Worm (Caenorhabditis elegans) whole organism, young adult: ENCODE measurements around the gene pfd-5.

Source experiments
- B0035.1 ChIP-seq: sonication (generic microtip); optimal IDR thresholded peaks from 2 replicates; lab custom pipeline; 2016; ENCODE audit warnings: missing genetic modification characterization, mild to moderate bottlenecking, missing compliant biosample characterization, missing genotype, missing genetic modification reagents
- B0261.1 ChIP-seq: sonication (generic microtip); optimal IDR thresholded peaks from 2 replicates; lab custom pipeline; 2016; ENCODE audit warnings: mild to moderate bottlenecking, missing genetic modification characterization, moderate library complexity, missing compliant biosample characterization
- D2030.7 ChIP-seq: fragments of 200-800 bp; sonication (Bioruptor generic); IDR thresholded peaks from 2 replicates; pipeline ENCODE4 v1.3.6; 2022; ENCODE audit warnings: missing genetic modification reagents, missing genetic modification characterization, missing compliant biosample characterization
- F10E7.11 ChIP-seq: sonication (generic microtip); optimal IDR thresholded peaks from 2 replicates; lab custom pipeline; 2017; ENCODE audit warnings: mild to moderate bottlenecking, missing genetic modification characterization, moderate library complexity, missing compliant biosample characterization
- F33H1.4 ChIP-seq: fragments of 200-800 bp; sonication (Bioruptor generic); IDR thresholded peaks from 2 replicates; pipeline ENCODE4 v1.3.6; 2022; ENCODE audit warnings: missing genetic modification reagents, missing genetic modification characterization, missing compliant biosample characterization
- F37B4.10 ChIP-seq: fragments of 200-800 bp; sonication (Bioruptor generic); IDR thresholded peaks from 2 replicates; pipeline ENCODE4 v1.3.6; 2022; ENCODE audit warnings: missing genetic modification characterization, missing compliant biosample characterization
- F49E8.2 ChIP-seq: sonication (generic microtip); optimal IDR thresholded peaks from 3 replicates; lab custom pipeline; 2017; ENCODE audit warnings: missing genetic modification characterization, mild to moderate bottlenecking, missing compliant biosample characterization, antibody characterized with exemption, moderate library complexity; ENCODE audit not compliant: insufficient read depth
- F52B5.7 ChIP-seq: sonication (generic microtip); optimal IDR thresholded peaks from 2 replicates; lab custom pipeline; 2016; ENCODE audit warnings: mild to moderate bottlenecking, missing genetic modification characterization, missing compliant biosample characterization
- F55B11.4 ChIP-seq: sonication (generic microtip); optimal IDR thresholded peaks from 2 replicates; lab custom pipeline; 2016; ENCODE audit warnings: missing compliant biosample characterization, missing genetic modification characterization, borderline replicate concordance; ENCODE audit not compliant: insufficient read depth
- F57A8.1 ChIP-seq: fragments of 200-800 bp; sonication (Bioruptor generic); optimal IDR thresholded peaks from 2 replicates; lab custom pipeline; 2018; ENCODE audit warnings: mild to moderate bottlenecking, missing genetic modification characterization, moderate library complexity, missing compliant biosample characterization
- T26A5.8 ChIP-seq: sonication (generic microtip); optimal IDR thresholded peaks from 2 replicates; lab custom pipeline; 2016; ENCODE audit warnings: missing genetic modification characterization, missing compliant biosample characterization
- Y95B8A.8 ChIP-seq: fragments of 200-800 bp; sonication (Bioruptor generic); IDR thresholded peaks from 2 replicates; pipeline ENCODE4 v1.3.6; 2022; ENCODE audit warnings: missing genetic modification reagents, missing genetic modification characterization, missing compliant biosample characterization
- ZK185.1 ChIP-seq: sonication (generic microtip); optimal IDR thresholded peaks from 2 replicates; lab custom pipeline; 2016; ENCODE audit warnings: mild to moderate bottlenecking, missing genetic modification characterization, missing compliant biosample characterization; ENCODE audit not compliant: poor library complexity, severe bottlenecking
- ama-1 ChIP-seq, 3 experiments: fragments of 150-350 bp in 1 of 3; sonication (generic microtip) in 2 of 3; optimal IDR thresholded peaks; 2 replicates each; lab custom pipeline; 2014 to 2018; ENCODE audit warnings: missing biosample characterization in 2 of 3, missing genetic modification characterization in 2 of 3, missing genetic modification reagents in 2 of 3
- aptf-2 ChIP-seq: fragments of 200-800 bp; sonication (Bioruptor generic); conservative IDR thresholded peaks from 2 replicates; pipeline ENCODE4 v1.3.6; 2022; ENCODE audit warnings: missing genetic modification reagents, missing genetic modification characterization, missing compliant biosample characterization
- aptf-3 ChIP-seq: fragments of 200-800 bp; sonication (Bioruptor generic); IDR thresholded peaks from 2 replicates; pipeline ENCODE4 v1.3.6; 2022; ENCODE audit warnings: missing genetic modification characterization, missing compliant biosample characterization
- bed-1 ChIP-seq: fragments of 200-800 bp; sonication (Bioruptor generic); IDR thresholded peaks from 2 replicates; pipeline ENCODE4 v1.3.6; 2022; ENCODE audit warnings: missing genetic modification reagents, missing genetic modification characterization, missing compliant biosample characterization
- cebp-1 ChIP-seq, 2 experiments: fragments of 200-800 bp in 1 of 2; sonication (Bioruptor generic) in 1 of 2; sonication (generic microtip) in 1 of 2; IDR thresholded peaks in 1 of 2; optimal IDR thresholded peaks in 1 of 2; 2 replicates each; pipeline versions ENCODE4 v1.3.6 to Lab custom; 2017 to 2022; ENCODE audit warnings: missing compliant biosample characterization in 2 of 2, missing genetic modification characterization in 2 of 2, mild to moderate bottlenecking in 1 of 2, missing genetic modification reagents in 1 of 2, moderate library complexity in 1 of 2
- cebp-2 ChIP-seq: fragments of 200-800 bp; sonication (Bioruptor generic); IDR thresholded peaks from 2 replicates; pipeline ENCODE4 v1.3.6; 2022; ENCODE audit warnings: missing genetic modification characterization, missing compliant biosample characterization
- ceh-40 ChIP-seq: fragments of 200-800 bp; sonication (Bioruptor generic); IDR thresholded peaks from 2 replicates; pipeline ENCODE4 v1.3.6; 2022; ENCODE audit warnings: missing genetic modification characterization, missing compliant biosample characterization
- gei-17 ChIP-seq: fragments of 200-800 bp; sonication (Bioruptor generic); optimal IDR thresholded peaks from 2 replicates; lab custom pipeline; 2018; ENCODE audit warnings: mild to moderate bottlenecking, missing genetic modification characterization, missing compliant biosample characterization
- him-1 ChIP-seq: sonication (generic microtip); optimal IDR thresholded peaks from 2 replicates; lab custom pipeline; 2016; ENCODE audit warnings: missing genotype, missing genetic modification reagents, missing genetic modification characterization, missing compliant biosample characterization
- hmg-1.2 ChIP-seq: fragments of 200-800 bp; sonication (Bioruptor generic); IDR thresholded peaks from 2 replicates; pipeline ENCODE4 v1.3.6; 2022; ENCODE audit warnings: missing genetic modification reagents, missing genetic modification characterization, missing compliant biosample characterization
- lin-26 ChIP-seq: fragments of 200-800 bp; sonication (Bioruptor generic); IDR thresholded peaks from 2 replicates; pipeline ENCODE4 v1.3.6; 2022; ENCODE audit warnings: missing genetic modification reagents, missing genetic modification characterization, missing compliant biosample characterization
- lin-35 ChIP-seq, 3 experiments: fragments of 150-350 bp in 2 of 3; sonication (generic microtip) in 1 of 3; optimal IDR thresholded peaks; 2 replicates each; lab custom pipeline; 2014 to 2018; ENCODE audit warnings: missing biosample characterization in 3 of 3, missing genetic modification characterization in 3 of 3, missing genetic modification reagents in 3 of 3
- lsy-27 ChIP-seq: sonication (generic microtip); optimal IDR thresholded peaks from 2 replicates; lab custom pipeline; 2017; ENCODE audit warnings: missing genetic modification characterization, mild to moderate bottlenecking, missing compliant biosample characterization, antibody characterized with exemption, missing genotype, borderline replicate concordance; ENCODE audit not compliant: insufficient read depth
- mcd-1 ChIP-seq: fragments of 200-800 bp; sonication (Bioruptor generic); IDR thresholded peaks from 2 replicates; pipeline ENCODE4 v1.3.6; 2022; ENCODE audit warnings: missing genetic modification reagents, missing genetic modification characterization, missing compliant biosample characterization
- nfya-1 ChIP-seq: sonication (generic microtip); optimal IDR thresholded peaks from 2 replicates; lab custom pipeline; 2017; ENCODE audit warnings: antibody characterized with exemption, missing compliant biosample characterization, missing genetic modification characterization, borderline replicate concordance; ENCODE audit not compliant: insufficient read depth
- sdz-38 ChIP-seq: sonication (generic microtip); optimal IDR thresholded peaks from 2 replicates; lab custom pipeline; 2016; ENCODE audit warnings: missing genotype, missing genetic modification characterization, missing compliant biosample characterization
- sea-2 ChIP-seq: fragments of 200-800 bp; sonication (Bioruptor generic); IDR thresholded peaks from 2 replicates; pipeline ENCODE4 v1.3.6; 2022; ENCODE audit warnings: missing genetic modification characterization, missing compliant biosample characterization
- snpc-1.1 ChIP-seq: sonication (generic microtip); optimal IDR thresholded peaks from 2 replicates; lab custom pipeline; 2017; ENCODE audit warnings: missing genetic modification characterization, mild to moderate bottlenecking, missing compliant biosample characterization, antibody characterized with exemption, moderate library complexity, missing genotype, missing genetic modification reagents; ENCODE audit not compliant: insufficient read depth
- snpc-4 ChIP-seq, 5 experiments: fragments of 150-350 bp in 1 of 5; sonication (generic microtip) in 4 of 5; optimal IDR thresholded peaks; 2 replicates each; lab custom pipeline; 2014 to 2018; ENCODE audit warnings: missing genetic modification characterization in 5 of 5, missing biosample characterization in 3 of 5, antibody characterized with exemption in 2 of 5, mild to moderate bottlenecking in 2 of 5, missing compliant biosample characterization in 2 of 5, missing genotype in 2 of 5, moderate library complexity in 2 of 5, missing genetic modification reagents in 1 of 5
- sptf-2 ChIP-seq: fragments of 200-800 bp; sonication (Bioruptor generic); optimal IDR thresholded peaks from 2 replicates; lab custom pipeline; 2018; ENCODE audit warnings: mild to moderate bottlenecking, missing genetic modification characterization, missing compliant biosample characterization
- tbx-9 ChIP-seq: sonication (generic microtip); optimal IDR thresholded peaks from 2 replicates; lab custom pipeline; 2016; ENCODE audit warnings: borderline replicate concordance, missing genetic modification characterization, inconsistent platforms, missing compliant biosample characterization
- tlf-1 ChIP-seq: fragments of 200-800 bp; sonication (Bioruptor generic); optimal IDR thresholded peaks from 2 replicates; lab custom pipeline; 2018; ENCODE audit warnings: mild to moderate bottlenecking, missing genetic modification characterization, missing compliant biosample characterization
- xnd-1 ChIP-seq: sonication (generic microtip); optimal IDR thresholded peaks from 2 replicates; lab custom pipeline; 2016; ENCODE audit warnings: missing genotype, missing genetic modification reagents, missing genetic modification characterization, missing compliant biosample characterization
- zfh-2 ChIP-seq: fragments of 200-800 bp; sonication (Bioruptor generic); conservative IDR thresholded peaks from 2 replicates; pipeline ENCODE4 v1.3.6; 2022; ENCODE audit warnings: missing genetic modification reagents, missing genetic modification characterization, missing compliant biosample characterization
- ztf-25 ChIP-seq: fragments of 200-800 bp; sonication (Bioruptor generic); IDR thresholded peaks from 2 replicates; pipeline ENCODE4 v1.3.6; 2022; ENCODE audit warnings: missing genetic modification reagents, missing genetic modification characterization, missing compliant biosample characterization

The pfd-5 gene

DNA sequence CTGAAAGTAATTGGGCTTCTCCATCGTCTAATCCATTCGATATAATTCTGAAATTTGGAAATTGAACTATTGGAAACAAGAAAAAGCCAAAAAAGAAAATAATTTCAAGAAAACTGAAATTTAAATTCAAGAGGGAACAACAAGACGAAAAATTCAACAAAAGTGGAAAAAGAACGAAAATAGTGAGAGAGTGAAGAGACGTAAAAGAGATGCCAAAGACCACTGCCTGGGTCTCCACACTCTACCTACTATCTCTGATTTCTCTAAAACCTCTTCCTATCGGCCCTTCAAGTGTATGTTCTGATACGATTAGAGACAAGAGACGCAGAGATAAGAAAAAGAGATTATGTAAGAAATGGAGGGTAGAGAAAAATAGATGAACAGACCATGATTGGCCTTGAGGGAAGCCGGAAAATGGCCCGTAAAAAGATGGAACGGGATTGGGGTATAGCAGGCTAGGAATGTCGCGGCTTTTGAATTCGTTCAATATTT lies 44.9 kb downstream of the pfd-5 start, which contains the start of gene ogt-1 (continued):
- TF ChIP-seq F49E8.2 (no peak), D2030.7 (no peak)
- TF ChIP-seq, all 124 proteins: peak for 34

DNA sequence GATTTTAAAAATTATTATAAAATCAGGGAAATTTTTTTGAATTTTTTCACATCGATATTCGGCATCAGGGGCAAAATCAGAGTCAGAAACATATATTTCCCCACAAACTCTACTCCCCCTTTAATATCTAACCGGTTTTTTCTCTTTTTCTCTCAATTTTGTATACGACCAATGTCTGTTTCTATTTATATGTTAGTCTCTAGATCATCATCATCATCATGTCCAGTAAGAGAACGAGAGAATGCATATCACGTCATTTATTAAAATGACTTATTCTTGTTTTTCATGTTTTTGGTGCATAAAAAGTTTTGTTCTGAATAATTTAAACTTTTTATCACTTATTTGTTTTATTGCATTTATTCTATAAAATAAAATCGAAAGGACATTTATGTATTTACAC lies 46.1 kb downstream of the pfd-5 start:
- TF ChIP-seq him-1 (tag; lab: Kevin White, UChicago), result no peak
- no peak for TF ChIP-seq ZK185.1 (tag; lab: Kevin White, UChicago)
- no peak for TF ChIP-seq cebp-2 (GFP tag; lab: Robert Waterston, UW)
- TF ChIP-seq F10E7.11 (tag; lab: Kevin White, UChicago), result no peak
- TF ChIP-seq Y95B8A.8 (GFP tag; lab: Robert Waterston, UW), result no peak
- no peak for TF ChIP-seq zfh-2 (GFP tag; lab: Robert Waterston, UW)
- TF ChIP-seq tbx-9 (tag; lab: Kevin White, UChicago), result no peak
- TF ChIP-seq ama-1 (optimal IDR thresholded peaks at IDR 0.05; lab: Kevin White, UChicago), result no peak
- TF ChIP-seq ama-1 (GFP tag; optimal IDR thresholded peaks at IDR 0.05; lab: Kevin White, UChicago), result no peak
- no peak for TF ChIP-seq F49E8.2
- no peak for TF ChIP-seq F33H1.4
- TF ChIP-seq mcd-1, result no peak
- TF ChIP-seq ceh-40 (GFP tag; lab: Robert Waterston, UW), result no peak
- no peak for TF ChIP-seq bed-1

DNA sequence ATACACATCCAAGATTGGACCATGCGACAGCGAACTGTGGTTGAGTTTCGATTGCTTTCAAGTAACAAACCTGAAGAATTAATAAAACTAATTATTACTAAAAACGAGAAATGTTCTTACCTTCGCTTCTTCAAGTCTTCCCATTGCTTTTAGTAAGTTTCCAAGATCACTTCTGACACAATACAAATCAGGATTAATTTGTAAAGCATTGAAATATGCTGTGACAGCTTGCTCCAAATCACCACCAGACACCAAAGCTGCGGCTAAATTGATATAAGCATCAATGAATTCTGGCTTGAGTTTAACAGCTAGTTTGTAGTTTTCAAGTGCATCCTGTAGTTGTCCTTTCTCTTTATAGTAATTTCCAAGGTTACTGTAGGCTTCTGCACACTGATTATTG lies 48.5 kb downstream of the pfd-5 start:
- TF ChIP-seq ztf-25 (GFP tag; lab: Robert Waterston, UW), result no peak
- TF ChIP-seq snpc-1.1 (tag; lab: Kevin White, UChicago), result no peak
- TF ChIP-seq lin-35 (GFP tag; optimal IDR thresholded peaks at IDR 0.05; lab: Kevin White, UChicago), result no peak
- TF ChIP-seq T26A5.8 (tag; lab: Kevin White, UChicago), result no peak
- no peak for TF ChIP-seq xnd-1 (tag; lab: Kevin White, UChicago)
- no peak for TF ChIP-seq sdz-38 (tag; lab: Kevin White, UChicago)
- TF ChIP-seq F55B11.4 (tag; lab: Kevin White, UChicago), result no peak
- no peak for TF ChIP-seq sptf-2 (GFP tag; lab: Kevin White, UChicago)

DNA sequence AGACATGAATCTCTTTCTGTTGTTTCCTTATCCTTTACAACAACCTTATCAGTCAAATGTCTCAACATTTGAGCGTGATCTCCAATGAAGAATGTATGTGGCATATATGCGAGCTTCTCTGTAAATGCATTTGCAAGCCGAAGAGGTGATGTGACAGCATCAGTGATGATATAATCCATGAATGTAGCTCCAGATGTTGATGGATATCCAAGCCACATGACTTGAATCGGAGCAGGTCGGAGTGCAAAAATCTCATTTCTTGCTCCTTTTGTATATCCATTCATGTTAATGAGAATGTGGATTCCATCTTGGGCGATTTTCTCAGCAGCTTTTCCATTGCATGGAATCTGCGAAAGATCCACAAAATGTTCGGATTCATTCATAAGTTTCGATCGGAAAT lies 50.5 kb downstream of the pfd-5 start:
- TF ChIP-seq D2030.7 (no peak), tlf-1 (GFP tag; lab: Kevin White, UChicago) (no peak), F52B5.7 (no peak), F57A8.1 (no peak), aptf-3 (GFP tag; lab: Robert Waterston, UW) (no peak), cebp-1 (GFP tag; IDR thresholded peaks at IDR 0.05; lab: Robert Waterston, UW) (no peak), cebp-1 (tag; optimal IDR thresholded peaks at IDR 0.05; lab: Kevin White, UChicago) (no peak), ZK185.1 (tag; lab: Kevin White, UChicago) (no peak), aptf-2 (GFP tag; lab: Robert Waterston, UW) (no peak), B0261.1 (no peak), F49E8.2 (no peak), sea-2 (GFP tag; lab: Robert Waterston, UW) (no peak), B0035.1 (no peak), F37B4.10 (no peak), snpc-4 (GFP tag; optimal IDR thresholded peaks at IDR 0.05; lab: Kevin White, UChicago) (no peak), snpc-4 (tag; optimal IDR thresholded peaks at IDR 0.05; lab: Kevin White, UChicago) (no peak), nfya-1 (tag; lab: Kevin White, UChicago) (no peak), lsy-27 (no peak), lin-26 (GFP tag; lab: Robert Waterston, UW) (no peak), gei-17 (GFP tag; lab: Kevin White, UChicago) (no peak), hmg-1.2 (GFP tag; lab: Robert Waterston, UW) (no peak)
